Worm (Caenorhabditis elegans) whole organism, early embryonic: ENCODE data around the gene coh-3.

Experiments
- B0310.2 ChIP-seq: sonication (generic microtip); optimal IDR thresholded peaks from 2 replicates; lab custom pipeline; 2016; ENCODE audit warnings: mild to moderate bottlenecking, missing genetic modification characterization, missing compliant biosample characterization
- ama-1 ChIP-seq: fragments of 150-350 bp; optimal IDR thresholded peaks from 2 replicates; lab custom pipeline; 2014
- ceh-13 ChIP-seq: fragments of 200-800 bp; sonication (Bioruptor generic); optimal IDR thresholded peaks from 2 replicates; lab custom pipeline; 2018; ENCODE audit warnings: mild to moderate bottlenecking, missing genetic modification characterization, missing compliant biosample characterization
- flt-1 ChIP-seq: fragments of 200-800 bp; sonication (Bioruptor generic); IDR thresholded peaks from 2 replicates; pipeline ENCODE4 v1.3.6; 2022; ENCODE audit warnings: missing genetic modification characterization, missing compliant biosample characterization
- hnd-1 ChIP-seq: sonication (generic microtip); optimal IDR thresholded peaks from 2 replicates; lab custom pipeline; 2016; ENCODE audit warnings: missing genetic modification characterization, missing compliant biosample characterization
- scrt-1 ChIP-seq: fragments of 200-800 bp; sonication (Bioruptor generic); IDR thresholded peaks from 2 replicates; pipeline ENCODE4 v1.3.6; 2022; ENCODE audit warnings: missing genetic modification characterization, missing compliant biosample characterization

DNA sequence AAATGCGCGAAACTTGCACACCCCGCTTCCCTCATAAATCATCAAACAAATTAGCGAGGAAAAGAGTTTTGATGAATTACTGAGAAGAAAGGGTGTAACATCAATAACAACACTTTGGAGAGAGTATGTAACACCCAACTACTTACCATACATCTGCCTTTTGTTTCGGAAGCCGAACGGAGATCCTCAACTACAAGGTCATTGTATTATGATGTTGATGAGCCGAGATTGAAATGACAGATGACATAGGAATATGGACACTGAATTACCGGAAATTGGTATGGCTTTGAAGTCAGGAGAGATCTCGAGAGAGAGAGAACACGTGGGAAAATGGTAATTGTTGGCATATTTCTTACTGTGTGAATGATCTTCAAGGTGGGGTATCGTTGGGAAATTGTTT is 31.2 kb upstream of the coh-3 start:
- TF ChIP-seq hnd-1 (no peak), ceh-13 (no peak), ama-1 (no peak), B0310.2 (tag; lab: Kevin White, UChicago) (no peak), scrt-1 (GFP tag; lab: Robert Waterston, UW) (no peak), flt-1 (GFP tag; lab: Robert Waterston, UW) (no peak)
